Worm (Caenorhabditis elegans) whole organism, L4/young adult: ENCODE measurements around the gene dpy-10.

ENCODE experiments used
- W03F9.2 ChIP-seq: fragments of 150-350 bp; optimal IDR thresholded peaks from 2 replicates; lab custom pipeline; 2014; ENCODE audit warnings: missing biosample characterization, missing genetic modification characterization
- dao-5 ChIP-seq: sonication (generic microtip); optimal IDR thresholded peaks from 2 replicates; lab custom pipeline; 2016; ENCODE audit warnings: missing genotype, missing genetic modification characterization, moderate library complexity, missing compliant biosample characterization
- him-1 ChIP-seq: sonication (generic microtip); optimal IDR thresholded peaks from 2 replicates; lab custom pipeline; 2016; ENCODE audit warnings: missing genotype, missing genetic modification reagents, missing genetic modification characterization, missing compliant biosample characterization

ce11 chrII:6667534-6667933 lies 44.5 kb downstream of the dpy-10 start:
- TF ChIP-seq him-1 (no peak), dao-5 (no peak), W03F9.2 (tag; lab: Kevin White, UChicago) (no peak)
